Worm (Caenorhabditis elegans): ENCODE measurements around the gene F45E1.4.

The F45E1.4 gene

ce11 chrX:8029080-8029479, 43.3 kb downstream of the F45E1.4 start, which contains the start of gene C34D10.1 (continued):
- no peak for TF ChIP-seq dmd-4 (tag; optimal IDR thresholded peaks at IDR 0.05; ENCODE audit: borderline replicate concordance)
- TF ChIP-seq hlh-15 (tag; optimal IDR thresholded peaks at IDR 0.05): no peak

- TF ChIP-seq fkh-10 (GFP tag; optimal IDR thresholded peaks at IDR 0.05) (no peak), pros-1 (tag; optimal IDR thresholded peaks at IDR 0.05) (no peak), hlh-13 (GFP tag; optimal IDR thresholded peaks at IDR 0.05) (no peak), ceh-30 (tag; optimal IDR thresholded peaks at IDR 0.05) (no peak), gmeb-2 (tag; optimal IDR thresholded peaks at IDR 0.05) (no peak), tbx-7 (tag; optimal IDR thresholded peaks at IDR 0.05) (no peak), ceh-14 (tag; optimal IDR thresholded peaks at IDR 0.05) (no peak), pax-1 (tag; optimal IDR thresholded peaks at IDR 0.05) (no peak), nhr-11 (tag; optimal IDR thresholded peaks at IDR 0.05) (no peak), elt-2 (tag; optimal IDR thresholded peaks at IDR 0.05) (no peak), sdc-2 (tag; optimal IDR thresholded peaks at IDR 0.05) (no peak), eyg-1 (tag; optimal IDR thresholded peaks at IDR 0.05) (no peak), ceh-9 (tag; optimal IDR thresholded peaks at IDR 0.05) (no peak), ceh-34 (tag; optimal IDR thresholded peaks at IDR 0.05) (no peak)
These were observed 44.3 kb downstream of the F45E1.4 start for ce11 chrX:8030032-8030431.

- no peak for TF ChIP-seq unc-3 (GFP tag; conservative IDR thresholded peaks at IDR 0.05)
- TF ChIP-seq unc-3 (tag; optimal IDR thresholded peaks at IDR 0.05): peak; percentile 57
- TF ChIP-seq rnt-1 (tag; optimal IDR thresholded peaks at IDR 0.05): peak; percentile 91
- TF ChIP-seq ceh-24 (tag; optimal IDR thresholded peaks at IDR 0.05): no peak
- peak; percentile 71 for TF ChIP-seq unc-86 (tag; optimal IDR thresholded peaks at IDR 0.05)
- TF ChIP-seq C08G9.2 (tag; optimal IDR thresholded peaks at IDR 0.05): peak; percentile 46
- TF ChIP-seq hlh-8 (tag; optimal IDR thresholded peaks at IDR 0.05): peak; percentile 2
- TF ChIP-seq pros-1 (tag; optimal IDR thresholded peaks at IDR 0.05): peak; percentile 76
- no peak for TF ChIP-seq ets-4 (tag; optimal IDR thresholded peaks at IDR 0.05)
- no peak for TF ChIP-seq ama-1 (optimal IDR thresholded peaks at IDR 0.05)
- peak; percentile 76 for TF ChIP-seq hlh-30 (tag; optimal IDR thresholded peaks at IDR 0.05; ENCODE audit: insufficient read depth)
- peak; percentile 94 for TF ChIP-seq nfya-1 (tag; optimal IDR thresholded peaks at IDR 0.05)
- peak; percentile 69 for TF ChIP-seq pax-1 (tag; optimal IDR thresholded peaks at IDR 0.05)
- TF ChIP-seq elt-2 (tag; optimal IDR thresholded peaks at IDR 0.05): peak; percentile 28
- no peak for TF ChIP-seq mec-3 (tag; optimal IDR thresholded peaks at IDR 0.05; ENCODE audit: borderline replicate concordance)
- TF ChIP-seq sox-4 (tag; optimal IDR thresholded peaks at IDR 0.05): no peak
- peak; percentile 99 for TF ChIP-seq ceh-18 (tag; optimal IDR thresholded peaks at IDR 0.05)
- TF ChIP-seq C38D4.7 (GFP tag; optimal IDR thresholded peaks at IDR 0.05): no peak
- TF ChIP-seq unc-55 (GFP tag; optimal IDR thresholded peaks at IDR 0.05): peak; percentile 85
- peak; percentile 91 for TF ChIP-seq dve-1 (tag; optimal IDR thresholded peaks at IDR 0.05)
- TF ChIP-seq pha-2 (tag; optimal IDR thresholded peaks at IDR 0.05): no peak
- TF ChIP-seq ceh-31 (tag; optimal IDR thresholded peaks at IDR 0.05): peak; percentile 95
- no peak for TF ChIP-seq ceh-9 (tag; optimal IDR thresholded peaks at IDR 0.05)
- TF ChIP-seq nhr-232 (tag; optimal IDR thresholded peaks at IDR 0.05): peak; percentile 2
- TF ChIP-seq pqm-1 (tag; optimal IDR thresholded peaks at IDR 0.05): peak; percentile 66
- TF ChIP-seq pha-4 (tag; optimal IDR thresholded peaks at IDR 0.05): no peak
- no peak for TF ChIP-seq ceh-19 (GFP tag; optimal IDR thresholded peaks at IDR 0.05)
- TF ChIP-seq ceh-2 (tag; optimal IDR thresholded peaks at IDR 0.05): peak; percentile 57
- no peak for TF ChIP-seq gmeb-2 (tag; optimal IDR thresholded peaks at IDR 0.05)
- TF ChIP-seq ceh-14 (tag; optimal IDR thresholded peaks at IDR 0.05): peak; percentile 63
- TF ChIP-seq lin-11 (tag; optimal IDR thresholded peaks at IDR 0.05): no peak
- TF ChIP-seq hlh-15 (tag; optimal IDR thresholded peaks at IDR 0.05): no peak
- TF ChIP-seq fkh-10 (GFP tag; optimal IDR thresholded peaks at IDR 0.05): peak; percentile 66
- TF ChIP-seq T23F11.4 (GFP tag; optimal IDR thresholded peaks at IDR 0.05): no peak
- peak; percentile 95 for TF ChIP-seq unc-42 (tag; optimal IDR thresholded peaks at IDR 0.05)
- peak; percentile 44 for TF ChIP-seq ceh-22 (tag; optimal IDR thresholded peaks at IDR 0.05)
- TF ChIP-seq K09A11.1 (tag; optimal IDR thresholded peaks at IDR 0.05; ENCODE audit: insufficient read depth): peak; percentile 76
- TF ChIP-seq ceh-6 (GFP tag; optimal IDR thresholded peaks at IDR 0.05): peak; percentile 10
- no peak; the same call in 1 of the 2 replicates for TF ChIP-seq ceh-45 (GFP tag; IDR thresholded peaks at IDR 0.05)
- peak; percentile 95 for TF ChIP-seq ref-2 (tag; optimal IDR thresholded peaks at IDR 0.05)
These were observed 50.6 kb downstream of the F45E1.4 start for ce11 chrX:8036219-8036883.

All from whole organism, late embryonic.